Worm (Caenorhabditis elegans) whole organism, mixed stage, embryonic: ENCODE results near the gene ZK1290.15.

Experiments used
- ces-1 ChIP-seq: fragments of 150-350 bp; optimal IDR thresholded peaks from 2 replicates; lab custom pipeline; 2014; ENCODE audit warnings: missing biosample characterization, missing genetic modification reagents, missing genetic modification characterization
- elt-1 ChIP-seq: sonication (generic microtip); optimal IDR thresholded peaks from 2 replicates; lab custom pipeline; 2017; ENCODE audit warnings: missing genetic modification characterization, mild to moderate bottlenecking, missing compliant biosample characterization, antibody characterized with exemption, moderate library complexity, borderline replicate concordance; ENCODE audit not compliant: insufficient read depth
- elt-3 ChIP-seq: fragments of 150-350 bp; optimal IDR thresholded peaks from 2 replicates; lab custom pipeline; 2014; ENCODE audit warnings: missing biosample characterization, missing genetic modification characterization
- mab-5 ChIP-seq: fragments of 150-350 bp; optimal IDR thresholded peaks from 2 replicates; lab custom pipeline; 2014; ENCODE audit warnings: missing biosample characterization, missing genetic modification characterization
- mep-1 ChIP-seq: fragments of 150-350 bp; optimal IDR thresholded peaks from 2 replicates; lab custom pipeline; 2017; ENCODE audit warnings: missing biosample characterization, missing genetic modification reagents, missing genetic modification characterization, inconsistent platforms
- nhr-12 ChIP-seq: fragments of 150-350 bp; optimal IDR thresholded peaks from 2 replicates; lab custom pipeline; 2014; ENCODE audit warnings: missing biosample characterization, missing genetic modification characterization
- nhr-237 ChIP-seq: fragments of 150-350 bp; optimal IDR thresholded peaks from 2 replicates; lab custom pipeline; 2014; ENCODE audit warnings: missing biosample characterization, missing genetic modification characterization
- nhr-76 ChIP-seq: sonication (generic microtip); optimal IDR thresholded peaks from 2 replicates; lab custom pipeline; 2017; ENCODE audit warnings: missing biosample characterization, missing genetic modification characterization
- pha-4 ChIP-seq: fragments of 150-350 bp; optimal IDR thresholded peaks from 2 replicates; lab custom pipeline; 2018; ENCODE audit warnings: missing biosample characterization, missing genetic modification reagents, missing genetic modification characterization
- unc-39 ChIP-seq: fragments of 150-350 bp; optimal IDR thresholded peaks from 2 replicates; lab custom pipeline; 2014; ENCODE audit warnings: missing biosample characterization, missing genetic modification characterization
- unc-62 ChIP-seq: fragments of 150-350 bp; optimal IDR thresholded peaks from 2 replicates; lab custom pipeline; 2014; ENCODE audit warnings: missing biosample characterization, missing genetic modification reagents, missing genetic modification characterization
- ztf-11 ChIP-seq: fragments of 150-350 bp; optimal IDR thresholded peaks from 2 replicates; lab custom pipeline; 2014; ENCODE audit warnings: missing biosample characterization, missing genetic modification characterization

DNA sequence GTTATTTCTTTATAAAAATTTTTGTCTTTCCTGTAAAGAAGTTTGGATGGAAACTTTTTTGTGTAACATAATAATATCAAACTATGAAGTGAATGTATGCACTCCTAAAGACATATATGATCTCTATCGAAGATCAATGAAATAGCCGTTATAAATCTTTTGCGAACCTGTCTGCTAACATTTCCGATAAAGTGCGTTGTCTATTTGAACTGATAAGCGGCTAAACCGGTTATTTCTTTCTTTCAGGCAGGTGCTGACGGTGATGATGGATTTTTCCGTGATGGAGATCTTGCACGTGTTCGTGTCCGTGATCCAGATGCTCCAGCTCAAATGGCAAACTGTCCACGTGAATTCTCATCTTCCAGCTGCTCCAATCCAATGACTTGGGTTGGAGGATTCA, 8.1 kb downstream of the ZK1290.15 start:
- TF ChIP-seq ztf-11 (no peak), unc-39 (tag; lab: Kevin White, UChicago) (no peak), ces-1 (GFP tag; lab: Kevin White, UChicago) (no peak), nhr-76 (tag; lab: Kevin White, UChicago) (no peak), elt-1 (tag; lab: Kevin White, UChicago) (no peak), mab-5 (tag; lab: Kevin White, UChicago) (no peak), pha-4 (no peak), mep-1 (tag; lab: Kevin White, UChicago) (no peak), nhr-237 (tag; lab: Kevin White, UChicago) (no peak), unc-62 (GFP tag; lab: Kevin White, UChicago) (no peak), elt-3 (tag; lab: Kevin White, UChicago) (no peak), nhr-12 (no peak)
